Fruit fly (Drosophila melanogaster): ENCODE measurements around the gene CG5885.
A peak's percentile ranks its signal among the peaks of the same experiment; 100 is the strongest.

Gene CG5885

dm6 chr2L:9894871-9895364 lies 23.2 kb downstream of the CG5885 start, which contains the start of gene Bka (continued):
- no peak for TF ChIP-seq Sox102F (GFP tag; optimal IDR thresholded peaks at IDR 0.05)
- no peak for TF ChIP-seq achi (GFP tag; optimal IDR thresholded peaks at IDR 0.05)
- TF ChIP-seq topi (GFP tag; optimal IDR thresholded peaks at IDR 0.05): peak; percentile 56
- TF ChIP-seq CG10631 (GFP tag; optimal IDR thresholded peaks at IDR 0.05): no peak
- TF ChIP-seq Smox (GFP tag; optimal IDR thresholded peaks at IDR 0.05): no peak
- TF ChIP-seq CG31627 (GFP tag; optimal IDR thresholded peaks at IDR 0.05): no peak
- TF ChIP-seq cyc (GFP tag; optimal IDR thresholded peaks at IDR 0.05): no peak
- no peak for TF ChIP-seq CG6276 (GFP tag; optimal IDR thresholded peaks at IDR 0.05)
- peak; percentile 11; the same call in 1 of the 2 replicates for TF ChIP-seq CG15336 (GFP tag; IDR thresholded peaks at IDR 0.05)
- TF ChIP-seq Blimp-1 (GFP tag; optimal IDR thresholded peaks at IDR 0.05): peak; percentile 15
- peak; percentile 24 for TF ChIP-seq Sox14 (GFP tag; optimal IDR thresholded peaks at IDR 0.05)
- TF ChIP-seq dsx (GFP tag; optimal IDR thresholded peaks at IDR 0.05; ENCODE audit: poor library complexity, severe bottlenecking): peak; percentile 25

DNA sequence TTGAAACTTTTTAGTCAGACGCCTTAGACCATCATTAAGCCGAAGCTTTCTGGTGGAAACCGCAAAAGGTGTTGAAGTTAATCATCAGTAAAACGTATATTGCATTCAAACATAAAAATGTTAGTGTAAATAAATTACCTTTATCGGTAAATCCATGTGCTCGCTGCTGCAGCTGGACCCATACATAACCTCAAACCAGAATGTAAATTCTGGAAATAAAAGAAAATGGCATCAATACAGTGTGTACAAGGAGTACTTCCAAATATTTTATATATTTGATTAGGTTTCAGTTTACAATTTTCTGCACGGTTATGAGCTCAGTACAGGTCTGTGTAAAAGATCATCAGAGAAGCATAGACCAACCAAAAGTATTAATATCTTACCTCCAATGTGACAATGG lies 23.9 kb downstream of the CG5885 start:
- TF ChIP-seq Sox14 (GFP tag; optimal IDR thresholded peaks at IDR 0.05) (no peak), CG15336 (GFP tag; IDR thresholded peaks at IDR 0.05) (no peak), cyc (GFP tag; optimal IDR thresholded peaks at IDR 0.05) (no peak), CG9139 (GFP tag; optimal IDR thresholded peaks at IDR 0.05) (no peak), CG10669 (GFP tag; optimal IDR thresholded peaks at IDR 0.05) (no peak), net (GFP tag; optimal IDR thresholded peaks at IDR 0.05) (no peak), CG6792 (GFP tag; optimal IDR thresholded peaks at IDR 0.05) (no peak), CG31627 (GFP tag; optimal IDR thresholded peaks at IDR 0.05) (no peak), CG8632 (GFP tag; optimal IDR thresholded peaks at IDR 0.05) (no peak), fd59A (GFP tag; optimal IDR thresholded peaks at IDR 0.05) (no peak), CG6163 (GFP tag; IDR thresholded peaks at IDR 0.05) (no peak), CG4318 (GFP tag; optimal IDR thresholded peaks at IDR 0.05) (no peak), lz (GFP tag; optimal IDR thresholded peaks at IDR 0.05) (no peak), ss (GFP tag; optimal IDR thresholded peaks at IDR 0.05) (no peak), Ets21C (GFP tag; optimal IDR thresholded peaks at IDR 0.05) (no peak)

- TF ChIP-seq cyc (GFP tag; optimal IDR thresholded peaks at IDR 0.05) (no peak), fkh (GFP tag; optimal IDR thresholded peaks at IDR 0.05) (peak; percentile 49)
Observed at dm6 chr2L:9893183-9893582, 24.9 kb downstream of the CG5885 start, which contains the start of gene mtDNA-helicase. Gene mtDNA-helicase (minus strand): TSS chr2L:9893446.

- TF ChIP-seq Sox15 (GFP tag; optimal IDR thresholded peaks at IDR 0.05): no peak
- TF ChIP-seq esn (GFP tag; optimal IDR thresholded peaks at IDR 0.05): peak; percentile 27
- TF ChIP-seq pdm3 (GFP tag; optimal IDR thresholded peaks at IDR 0.05): no peak
- peak; percentile 57 for TF ChIP-seq fkh (GFP tag; optimal IDR thresholded peaks at IDR 0.05)
- TF ChIP-seq fd59A (GFP tag; optimal IDR thresholded peaks at IDR 0.05): no peak
- no peak for TF ChIP-seq CG4318 (GFP tag; optimal IDR thresholded peaks at IDR 0.05)
- TF ChIP-seq ss (GFP tag; optimal IDR thresholded peaks at IDR 0.05): no peak
- TF ChIP-seq CG8319 (GFP tag; optimal IDR thresholded peaks at IDR 0.05): no peak
Observed at dm6 chr2L:9890576-9890975, 27.6 kb downstream of the CG5885 start, which contains the start of the genes CG34183 and CG4537. Gene CG34183 (minus strand): TSS chr2L:9890772. Gene CG4537 (plus strand): TSS chr2L:9890885.

DNA sequence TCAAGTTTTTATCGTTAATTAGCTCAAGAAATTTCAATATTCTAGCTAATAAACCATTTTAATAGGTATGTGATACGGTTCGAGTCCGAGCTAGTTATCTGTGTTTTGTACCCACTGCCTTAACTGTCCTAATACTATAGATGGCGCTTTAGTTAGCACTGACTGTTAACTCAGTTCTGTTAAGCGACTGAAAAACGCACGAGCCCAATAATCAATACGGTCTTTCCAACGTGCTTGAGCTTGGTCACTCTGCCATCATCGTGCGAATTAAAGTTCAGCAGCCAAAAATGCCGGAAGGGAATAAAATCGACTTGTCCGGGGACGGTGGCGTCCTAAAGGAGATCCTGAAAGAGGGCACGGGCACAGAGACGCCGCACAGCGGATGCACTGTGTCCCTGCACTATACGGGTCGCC lies 30.3 kb downstream of the CG5885 start, which contains the start of gene Fkbp59:
Fkbp59 (plus strand) TSS at position 150 of the 414 bp plus-strand sequence.
- no peak for TF ChIP-seq CG6163 (GFP tag; IDR thresholded peaks at IDR 0.05)
- TF ChIP-seq Sox102F (GFP tag; optimal IDR thresholded peaks at IDR 0.05): no peak
- TF ChIP-seq Sox15 (GFP tag; optimal IDR thresholded peaks at IDR 0.05): no peak
- no peak for TF ChIP-seq CG6792 (GFP tag; optimal IDR thresholded peaks at IDR 0.05)
- TF ChIP-seq CG6276 (GFP tag; optimal IDR thresholded peaks at IDR 0.05): no peak
- no peak for TF ChIP-seq OdsH (GFP tag; optimal IDR thresholded peaks at IDR 0.05)
- TF ChIP-seq CG3919 (GFP tag; optimal IDR thresholded peaks at IDR 0.05): no peak
- no peak for TF ChIP-seq Blimp-1 (GFP tag; optimal IDR thresholded peaks at IDR 0.05)
- TF ChIP-seq dac (GFP tag; optimal IDR thresholded peaks at IDR 0.05): no peak
- TF ChIP-seq fkh (GFP tag; optimal IDR thresholded peaks at IDR 0.05): peak; percentile 34
- no peak for TF ChIP-seq lz (GFP tag; optimal IDR thresholded peaks at IDR 0.05)
- TF ChIP-seq Eip75B (GFP tag; optimal IDR thresholded peaks at IDR 0.05): no peak
- TF ChIP-seq Eip78C (GFP tag): no peak
- no peak for TF ChIP-seq CG10631 (GFP tag; optimal IDR thresholded peaks at IDR 0.05)
- TF ChIP-seq dsx (GFP tag; optimal IDR thresholded peaks at IDR 0.05; ENCODE audit: poor library complexity, severe bottlenecking): no peak
- no peak for TF ChIP-seq Hr4 (GFP tag; optimal IDR thresholded peaks at IDR 0.05)
- TF ChIP-seq fd85E (GFP tag; optimal IDR thresholded peaks at IDR 0.05): no peak
- peak; percentile 13 for TF ChIP-seq CG6854 (GFP tag; optimal IDR thresholded peaks at IDR 0.05)
- no peak for TF ChIP-seq CG34406 (GFP tag; optimal IDR thresholded peaks at IDR 0.05)
- no peak for TF ChIP-seq CG8632 (GFP tag; optimal IDR thresholded peaks at IDR 0.05)
- no peak for TF ChIP-seq Smox (GFP tag; optimal IDR thresholded peaks at IDR 0.05)
- no peak for TF ChIP-seq vri (GFP tag; optimal IDR thresholded peaks at IDR 0.05)
- peak; percentile 68 for TF ChIP-seq CG1621 (tag; optimal IDR thresholded peaks at IDR 0.05)

All from whole organism, prepupa.